Worm (Caenorhabditis elegans): Measurements from ENCODE around the gene T04C12.33.

The T04C12.33 gene

DNA sequence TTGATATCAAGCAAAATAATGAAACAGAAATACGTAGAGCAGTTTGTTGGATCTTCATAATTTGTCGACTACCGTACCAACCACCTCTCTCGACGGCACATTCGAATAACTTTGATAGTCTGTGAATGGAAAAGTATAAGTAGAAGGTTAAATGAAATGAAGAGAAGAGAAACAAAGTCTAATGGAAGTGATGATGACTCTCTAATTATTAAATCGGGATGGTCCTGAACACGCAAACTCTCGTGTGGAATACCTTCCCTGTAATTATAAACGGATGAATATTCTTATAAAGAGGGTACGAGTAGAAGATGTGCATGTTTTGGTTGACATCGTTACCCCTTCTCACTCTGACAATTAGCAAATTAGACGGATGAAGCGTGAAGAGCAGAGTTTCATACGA is 29.2 kb upstream of the T04C12.33 start, which contains the start of the genes C13G3.12 and hot-6:
TSS of gene C13G3.12 (minus strand) at position 101 of the 400 bp plus-strand sequence.
TSS of gene hot-6 (minus strand) at position 121 of the 400 bp plus-strand sequence.
- TF ChIP-seq sea-2 (GFP tag; IDR thresholded peaks at IDR 0.05): no peak
- TF ChIP-seq B0035.1 (tag; optimal IDR thresholded peaks at IDR 0.05): no peak
- no peak for TF ChIP-seq nhr-27 (tag; optimal IDR thresholded peaks at IDR 0.05)
- TF ChIP-seq lin-35 (GFP tag; optimal IDR thresholded peaks at IDR 0.05): no peak
- TF ChIP-seq ama-1 (optimal IDR thresholded peaks at IDR 0.05): no peak
- TF ChIP-seq ama-1 (GFP tag; optimal IDR thresholded peaks at IDR 0.05): no peak
- TF ChIP-seq egrh-3 (GFP tag; IDR thresholded peaks at IDR 0.05): no peak
- TF ChIP-seq F33H1.4 (GFP tag; IDR thresholded peaks at IDR 0.05): no peak
- TF ChIP-seq snpc-1.1 (tag; optimal IDR thresholded peaks at IDR 0.05; ENCODE audit: insufficient read depth): no peak
- no peak for TF ChIP-seq let-607 (tag; optimal IDR thresholded peaks at IDR 0.05)
- no peak for TF ChIP-seq T26A5.8 (tag; optimal IDR thresholded peaks at IDR 0.05)
- no peak for TF ChIP-seq nfya-1 (tag; optimal IDR thresholded peaks at IDR 0.05; ENCODE audit: borderline replicate concordance, insufficient read depth)
- no peak for TF ChIP-seq ceh-27 (GFP tag; optimal IDR thresholded peaks at IDR 0.05)
- TF ChIP-seq nhr-120 (GFP tag; IDR thresholded peaks at IDR 0.05): no peak
- TF ChIP-seq F49E8.2 (tag; optimal IDR thresholded peaks at IDR 0.05; ENCODE audit: insufficient read depth): no peak
- TF ChIP-seq B0261.1 (tag; optimal IDR thresholded peaks at IDR 0.05): no peak
- no peak for TF ChIP-seq ztf-6 (GFP tag; IDR thresholded peaks at IDR 0.05)
- no peak for TF ChIP-seq lin-54 (GFP tag; optimal IDR thresholded peaks at IDR 0.05)
- no peak for TF ChIP-seq dpff-1 (tag; optimal IDR thresholded peaks at IDR 0.05)
- no peak for TF ChIP-seq Y56A3A.18 (GFP tag; IDR thresholded peaks at IDR 0.05)
- TF ChIP-seq F57A8.1 (GFP tag; optimal IDR thresholded peaks at IDR 0.05): no peak

DNA sequence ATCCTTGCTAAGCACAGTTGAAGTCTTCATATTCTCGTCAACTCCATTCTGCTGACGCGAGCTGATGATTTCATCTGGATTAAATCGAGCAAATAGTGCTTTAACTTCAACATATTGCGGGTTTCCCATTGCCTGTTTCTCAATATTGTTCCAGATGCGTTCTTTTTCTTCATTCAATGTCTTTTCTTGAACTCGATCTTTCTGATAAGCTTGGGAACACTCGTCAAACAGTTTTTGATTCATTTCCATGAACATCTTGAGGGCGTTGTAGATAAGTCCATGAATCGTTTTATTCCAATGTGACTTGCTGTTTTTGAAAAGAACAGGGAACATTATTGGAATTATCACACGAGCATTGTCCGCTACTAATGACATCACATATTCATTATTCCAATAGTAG is 24.3 kb upstream of the T04C12.33 start:
- TF ChIP-seq xnd-1 (tag; optimal IDR thresholded peaks at IDR 0.05) (no peak), F10E7.11 (tag; optimal IDR thresholded peaks at IDR 0.05) (no peak), lin-26 (GFP tag; IDR thresholded peaks at IDR 0.05) (no peak), Y79H2A.3 (GFP tag; conservative IDR thresholded peaks at IDR 0.05) (no peak), tbx-9 (tag; optimal IDR thresholded peaks at IDR 0.05; ENCODE audit: borderline replicate concordance) (no peak), ztf-25 (GFP tag; IDR thresholded peaks at IDR 0.05) (no peak), dpff-1 (tag; optimal IDR thresholded peaks at IDR 0.05) (no peak), B0261.1 (tag; optimal IDR thresholded peaks at IDR 0.05) (no peak), ceh-100 (GFP tag; IDR thresholded peaks at IDR 0.05) (no peak), F49E8.2 (tag; optimal IDR thresholded peaks at IDR 0.05; ENCODE audit: insufficient read depth) (no peak), snpc-1.1 (tag; optimal IDR thresholded peaks at IDR 0.05; ENCODE audit: insufficient read depth) (no peak), rcor-1 (GFP tag; IDR thresholded peaks at IDR 0.05) (no peak), zim-3 (tag; optimal IDR thresholded peaks at IDR 0.05) (no peak), F39B2.1 (GFP tag; IDR thresholded peaks at IDR 0.05) (no peak), lsl-1 (GFP tag; optimal IDR thresholded peaks at IDR 0.05) (no peak), chd-7 (tag; optimal IDR thresholded peaks at IDR 0.05) (no peak), attf-6 (GFP tag; IDR thresholded peaks at IDR 0.05) (no peak), somi-1 (GFP tag; optimal IDR thresholded peaks at IDR 0.05) (no peak), unc-130 (GFP tag; optimal IDR thresholded peaks at IDR 0.05) (no peak)

DNA sequence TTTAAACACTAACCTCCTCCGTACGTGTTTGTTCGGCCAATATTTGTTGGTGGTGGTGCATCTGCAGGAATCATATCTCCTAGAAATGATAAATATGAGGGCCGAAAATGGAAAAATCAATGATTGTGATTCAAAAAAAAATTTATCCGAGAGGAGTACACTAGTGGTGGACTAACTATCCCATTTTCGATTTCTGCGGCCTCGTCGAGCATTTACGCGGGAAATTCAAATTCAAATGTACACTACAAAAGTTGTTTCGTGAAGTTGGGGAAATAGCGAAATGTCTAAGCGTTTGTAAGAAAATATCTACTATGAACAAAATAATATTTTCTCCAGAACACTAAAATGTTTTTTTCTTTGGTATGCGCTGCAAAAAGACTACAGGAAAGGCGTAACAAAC is 22.7 kb upstream of the T04C12.33 start:
- no peak for TF ChIP-seq T26A5.8 (tag; optimal IDR thresholded peaks at IDR 0.05)
- TF ChIP-seq ZK185.1 (tag; optimal IDR thresholded peaks at IDR 0.05; ENCODE audit: poor library complexity, severe bottlenecking): peak; percentile 83
- no peak for TF ChIP-seq F23B12.7 (tag; optimal IDR thresholded peaks at IDR 0.05; ENCODE audit: insufficient read depth)
- TF ChIP-seq F52B5.7 (tag; optimal IDR thresholded peaks at IDR 0.05): no peak
- TF ChIP-seq madf-8 (GFP tag; conservative IDR thresholded peaks at IDR 0.05): peak; percentile 51
- TF ChIP-seq xnd-1 (tag; optimal IDR thresholded peaks at IDR 0.05): no peak
- TF ChIP-seq hmg-1.2 (GFP tag; IDR thresholded peaks at IDR 0.05): no peak
- 0 out of 2 replicates have a peak, but pooled peaks have one; percentile 23 for TF ChIP-seq B0019.2 (GFP tag; conservative IDR thresholded peaks at IDR 0.05)
- no peak for TF ChIP-seq cebp-1 (GFP tag; IDR thresholded peaks at IDR 0.05)
- peak; percentile 23 for TF ChIP-seq cebp-1 (tag; optimal IDR thresholded peaks at IDR 0.05)
- TF ChIP-seq unc-130 (GFP tag; optimal IDR thresholded peaks at IDR 0.05): peak; percentile 44
- 0 out of 2 replicates have a peak, but pooled peaks have one; percentile 57 for TF ChIP-seq bed-2 (GFP tag; IDR thresholded peaks at IDR 0.05)
- no peak for TF ChIP-seq T07F8.4 (tag; optimal IDR thresholded peaks at IDR 0.05)
- TF ChIP-seq let-607 (tag; optimal IDR thresholded peaks at IDR 0.05): peak in 1 of 2 experiments; percentile 7
- no peak for TF ChIP-seq dpff-1 (tag; optimal IDR thresholded peaks at IDR 0.05)
